Worm (Caenorhabditis elegans) whole organism, L1 larva: Measurements from ENCODE around the gene K07F5.7.
A peak's percentile ranks its signal among the peaks of the same experiment; 100 is the strongest.

Experiments used
- C16A3.4 ChIP-seq: fragments of 150-350 bp; optimal IDR thresholded peaks from 2 replicates; lab custom pipeline; 2014; ENCODE audit warnings: missing biosample characterization, missing genetic modification characterization
- F16B12.6 ChIP-seq: fragments of 150-350 bp; optimal IDR thresholded peaks from 2 replicates; lab custom pipeline; 2014; ENCODE audit warnings: missing biosample characterization, missing genetic modification characterization
- aha-1 ChIP-seq: fragments of 150-350 bp; optimal IDR thresholded peaks from 2 replicates; lab custom pipeline; 2014; ENCODE audit warnings: missing biosample characterization, missing genetic modification characterization
- aly-2 ChIP-seq: fragments of 150-350 bp; optimal IDR thresholded peaks from 2 replicates; lab custom pipeline; 2014; ENCODE audit warnings: missing biosample characterization, missing genetic modification characterization
- ceh-82 ChIP-seq, 3 experiments: fragments of 150-350 bp in 1 of 3; sonication (generic microtip) in 2 of 3; optimal IDR thresholded peaks; 2 replicates each; lab custom pipeline; 2014 to 2017; ENCODE audit warnings: missing biosample characterization in 3 of 3, missing genetic modification characterization in 3 of 3
- ces-1 ChIP-seq: fragments of 150-350 bp; optimal IDR thresholded peaks from 2 replicates; lab custom pipeline; 2014; ENCODE audit warnings: missing biosample characterization, missing genetic modification reagents, missing genetic modification characterization
- dpl-1 ChIP-seq, 3 experiments: fragments of 150-350 bp in 2 of 3; sonication (generic microtip) in 1 of 3; optimal IDR thresholded peaks; 2 replicates each; lab custom pipeline; 2014 to 2017; ENCODE audit warnings: missing biosample characterization in 3 of 3, missing genetic modification characterization in 3 of 3, missing genetic modification reagents in 3 of 3
- dsc-1 ChIP-seq: sonication (generic microtip); optimal IDR thresholded peaks from 2 replicates; lab custom pipeline; 2016; ENCODE audit warnings: mild to moderate bottlenecking, missing genetic modification characterization, missing compliant biosample characterization
- efl-3 ChIP-seq: fragments of 200-800 bp; sonication (Bioruptor generic); optimal IDR thresholded peaks from 2 replicates; lab custom pipeline; 2018; ENCODE audit warnings: mild to moderate bottlenecking, missing genetic modification characterization, missing compliant biosample characterization
- egl-13 ChIP-seq: sonication (generic microtip); optimal IDR thresholded peaks from 2 replicates; lab custom pipeline; 2016; ENCODE audit warnings: missing genotype, missing genetic modification reagents, missing genetic modification characterization, missing compliant biosample characterization
- elt-2 ChIP-seq: sonication (generic microtip); optimal IDR thresholded peaks from 2 replicates; lab custom pipeline; 2016; ENCODE audit warnings: missing genetic modification characterization, mild to moderate bottlenecking, inconsistent platforms, missing compliant biosample characterization, missing genetic modification reagents
- elt-3 ChIP-seq, 6 experiments: fragments of 150-350 bp in 1 of 6; sonication (generic microtip); optimal IDR thresholded peaks; 2 replicates each; lab custom pipeline; 2017 to 2018; ENCODE audit warnings: missing biosample characterization in 6 of 6, missing genetic modification characterization in 6 of 6, inconsistent platforms in 1 of 6
- ets-5 ChIP-seq: fragments of 200-800 bp; sonication (Bioruptor generic); IDR thresholded peaks from 2 replicates; pipeline ENCODE4 v1.3.6; 2022; ENCODE audit warnings: missing genetic modification characterization, missing compliant biosample characterization
- fkh-4 ChIP-seq: sonication (generic microtip); optimal IDR thresholded peaks from 2 replicates; lab custom pipeline; 2016; ENCODE audit warnings: missing compliant biosample characterization, missing genetic modification characterization, borderline replicate concordance
- fkh-8 ChIP-seq: sonication (generic microtip); optimal IDR thresholded peaks from 2 replicates; lab custom pipeline; 2016; ENCODE audit warnings: mild to moderate bottlenecking, missing genetic modification characterization, missing compliant biosample characterization
- fos-1 ChIP-seq: fragments of 150-350 bp; optimal IDR thresholded peaks from 2 replicates; lab custom pipeline; 2014; ENCODE audit warnings: missing biosample characterization, missing genetic modification characterization
- grh-1 ChIP-seq: fragments of 200-800 bp; sonication (Bioruptor generic); IDR thresholded peaks from 2 replicates; pipeline ENCODE4 v1.3.6; 2022; ENCODE audit warnings: missing genetic modification reagents, missing genetic modification characterization, missing compliant biosample characterization
- hlh-4 ChIP-seq: sonication (generic microtip); optimal IDR thresholded peaks from 2 replicates; lab custom pipeline; 2016; ENCODE audit warnings: mild to moderate bottlenecking, missing genetic modification characterization, missing compliant biosample characterization
- irx-1 ChIP-seq: sonication (generic microtip); optimal IDR thresholded peaks from 2 replicates; lab custom pipeline; 2016; ENCODE audit warnings: missing genetic modification characterization, missing compliant biosample characterization
- lin-13 ChIP-seq: fragments of 150-350 bp; optimal IDR thresholded peaks from 2 replicates; lab custom pipeline; 2014; ENCODE audit warnings: missing biosample characterization, missing genetic modification reagents, missing genetic modification characterization
- lin-15B ChIP-seq: fragments of 150-350 bp; sonication (generic microtip); optimal IDR thresholded peaks from 3 replicates; lab custom pipeline; 2014; ENCODE audit warnings: missing biosample characterization, missing genetic modification characterization
- lir-3 ChIP-seq: sonication (generic microtip); optimal IDR thresholded peaks from 2 replicates; lab custom pipeline; 2016; ENCODE audit warnings: mild to moderate bottlenecking, missing genetic modification characterization, moderate library complexity, missing compliant biosample characterization; ENCODE audit not compliant: poor library complexity
- mab-9 ChIP-seq: fragments of 200-800 bp; sonication (Bioruptor generic); IDR thresholded peaks from 2 replicates; pipeline ENCODE4 v1.3.6; 2022; ENCODE audit warnings: missing genetic modification reagents, missing genetic modification characterization, missing compliant biosample characterization
- mep-1 ChIP-seq: fragments of 150-350 bp; optimal IDR thresholded peaks from 2 replicates; lab custom pipeline; 2014; ENCODE audit warnings: missing biosample characterization, missing genetic modification characterization
- nhr-11 ChIP-seq: fragments of 150-350 bp; optimal IDR thresholded peaks from 2 replicates; lab custom pipeline; 2014; ENCODE audit warnings: missing biosample characterization, missing genetic modification characterization
- nhr-12 ChIP-seq: sonication (generic microtip); optimal IDR thresholded peaks from 2 replicates; lab custom pipeline; 2017; ENCODE audit warnings: missing biosample characterization, missing genetic modification characterization
- nhr-19 ChIP-seq: fragments of 200-800 bp; sonication (Bioruptor generic); conservative IDR thresholded peaks from 2 replicates; pipeline ENCODE4 v1.3.6; 2022; ENCODE audit warnings: missing genetic modification characterization, missing compliant biosample characterization
- nhr-47 ChIP-seq: sonication (generic microtip); optimal IDR thresholded peaks from 2 replicates; lab custom pipeline; 2016; ENCODE audit warnings: mild to moderate bottlenecking, missing genetic modification characterization, moderate library complexity, missing compliant biosample characterization
- nhr-71 ChIP-seq: sonication (generic microtip); optimal IDR thresholded peaks from 2 replicates; lab custom pipeline; 2016; ENCODE audit warnings: mild to moderate bottlenecking, missing genetic modification characterization, moderate library complexity, missing compliant biosample characterization
- nhr-76 ChIP-seq: sonication (generic microtip); optimal IDR thresholded peaks from 2 replicates; lab custom pipeline; 2017; ENCODE audit warnings: missing biosample characterization, missing genetic modification characterization
- nhr-77 ChIP-seq: fragments of 150-350 bp; optimal IDR thresholded peaks from 2 replicates; lab custom pipeline; 2014; ENCODE audit warnings: missing biosample characterization, missing genetic modification characterization
- nhr-85 ChIP-seq: sonication (generic microtip); peaks from one replicate; lab custom pipeline; 2016; ENCODE audit warnings: missing genetic modification characterization, inconsistent platforms, missing compliant biosample characterization
- nhr-90 ChIP-seq: sonication (generic microtip); optimal IDR thresholded peaks from 2 replicates; lab custom pipeline; 2016; ENCODE audit warnings: mild to moderate bottlenecking, missing genetic modification characterization, missing compliant biosample characterization; ENCODE audit not compliant: poor library complexity
- pqm-1 ChIP-seq: sonication (generic microtip); optimal IDR thresholded peaks from 3 replicates; lab custom pipeline; 2017; ENCODE audit warnings: missing biosample characterization, missing genetic modification characterization
- rnt-1 ChIP-seq: sonication (generic microtip); optimal IDR thresholded peaks from 2 replicates; lab custom pipeline; 2016; ENCODE audit warnings: mild to moderate bottlenecking, missing genetic modification characterization, moderate library complexity, missing compliant biosample characterization
- skn-1 ChIP-seq: fragments of 150-350 bp; optimal IDR thresholded peaks from 2 replicates; lab custom pipeline; 2014; ENCODE audit warnings: missing biosample characterization, missing genetic modification characterization
- snu-23 ChIP-seq: sonication (generic microtip); optimal IDR thresholded peaks from 2 replicates; lab custom pipeline; 2016; ENCODE audit warnings: missing genetic modification characterization, missing compliant biosample characterization
- sox-4 ChIP-seq: sonication (generic microtip); optimal IDR thresholded peaks from 2 replicates; lab custom pipeline; 2016; ENCODE audit warnings: missing genetic modification characterization, missing compliant biosample characterization
- swsn-7 ChIP-seq: sonication (generic microtip); optimal IDR thresholded peaks from 2 replicates; lab custom pipeline; 2016; ENCODE audit warnings: missing genetic modification characterization, missing compliant biosample characterization
- tbx-2 ChIP-seq: sonication (generic microtip); optimal IDR thresholded peaks from 2 replicates; lab custom pipeline; 2016; ENCODE audit warnings: missing genetic modification characterization, missing compliant biosample characterization
- tlp-1 ChIP-seq: fragments of 150-350 bp; optimal IDR thresholded peaks from 2 replicates; lab custom pipeline; 2014; ENCODE audit warnings: missing biosample characterization, missing genetic modification characterization
- unc-30 ChIP-seq: sonication (generic microtip); optimal IDR thresholded peaks from 2 replicates; lab custom pipeline; 2017; ENCODE audit warnings: missing biosample characterization, missing genetic modification characterization
- unc-62 ChIP-seq: fragments of 150-350 bp; optimal IDR thresholded peaks from 2 replicates; lab custom pipeline; 2014; ENCODE audit warnings: missing biosample characterization, missing genetic modification reagents, missing genetic modification characterization
- unc-86 ChIP-seq: sonication (generic microtip); optimal IDR thresholded peaks from 2 replicates; lab custom pipeline; 2016; ENCODE audit warnings: missing genetic modification characterization, missing compliant biosample characterization
- vab-15 ChIP-seq: sonication (generic microtip); optimal IDR thresholded peaks from 2 replicates; lab custom pipeline; 2017; ENCODE audit warnings: missing genotype, mild to moderate bottlenecking, missing genetic modification characterization, missing compliant biosample characterization
- xbp-1 ChIP-seq: sonication (generic microtip); optimal IDR thresholded peaks from 2 replicates; lab custom pipeline; 2016; ENCODE audit warnings: missing genetic modification characterization, missing compliant biosample characterization
- zag-1 ChIP-seq: fragments of 150-350 bp; optimal IDR thresholded peaks from 2 replicates; lab custom pipeline; 2014; ENCODE audit warnings: missing biosample characterization, missing genetic modification characterization
- ztf-4 ChIP-seq: fragments of 150-350 bp; optimal IDR thresholded peaks from 2 replicates; lab custom pipeline; 2014; ENCODE audit warnings: missing biosample characterization, missing genetic modification characterization

K07F5.7 gene

DNA sequence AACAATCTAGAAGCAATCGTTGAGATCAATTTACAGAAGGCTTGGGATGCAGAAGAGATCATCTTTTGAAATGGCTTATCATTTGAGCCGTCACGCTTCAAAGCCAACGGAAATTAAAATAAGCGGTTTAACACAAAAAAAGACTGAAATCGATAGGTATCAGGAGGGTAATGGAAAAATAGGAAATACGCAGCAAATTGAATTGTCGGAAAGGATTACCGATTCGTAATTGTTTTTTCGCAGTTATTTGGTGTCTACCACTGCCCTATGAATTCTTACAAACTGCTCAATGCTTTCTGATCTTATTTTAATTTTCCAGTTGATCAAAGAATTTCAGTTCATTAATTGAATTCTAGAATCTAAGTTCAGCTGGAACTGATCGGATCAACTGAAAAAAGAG lies 36.5 kb downstream of the K07F5.7 start:
- TF ChIP-seq lin-13 (no peak), F16B12.6 (tag; lab: Kevin White, UChicago) (no peak), lin-15B (tag; lab: Kevin White, UChicago) (no peak), unc-30 (tag; lab: Kevin White, UChicago) (peak; percentile 16), rnt-1 (tag; lab: Kevin White, UChicago) (no peak), pqm-1 (tag; lab: Kevin White, UChicago) (no peak), nhr-71 (tag; lab: Kevin White, UChicago) (peak; percentile 53), C16A3.4 (tag; lab: Kevin White, UChicago) (no peak), tlp-1 (no peak), elt-2 (no peak), efl-3 (GFP tag; lab: Kevin White, UChicago) (no peak), hlh-4 (tag; lab: Kevin White, UChicago) (no peak), nhr-85 (tag; lab: Kevin White, UChicago) (no peak), nhr-77 (no peak), dsc-1 (tag; lab: Kevin White, UChicago) (peak; percentile 68), tbx-2 (tag; lab: Kevin White, UChicago) (no peak), zag-1 (no peak), aha-1 (tag; lab: Kevin White, UChicago) (no peak), mab-9 (GFP tag; lab: Robert Waterston, UW) (no peak), nhr-76 (tag; lab: Kevin White, UChicago) (no peak), ceh-82 (tag; optimal IDR thresholded peaks at IDR 0.05; lab: Kevin White, UChicago) (no peak), ces-1 (GFP tag; lab: Kevin White, UChicago) (no peak), nhr-12 (no peak), egl-13 (tag; lab: Kevin White, UChicago) (no peak), dpl-1 (GFP tag; optimal IDR thresholded peaks at IDR 0.05; lab: Kevin White, UChicago) (no peak), ztf-4 (tag; lab: Kevin White, UChicago) (no peak), fkh-8 (tag; lab: Kevin White, UChicago) (peak; percentile 63), nhr-47 (tag; lab: Kevin White, UChicago) (peak; percentile 26)

DNA sequence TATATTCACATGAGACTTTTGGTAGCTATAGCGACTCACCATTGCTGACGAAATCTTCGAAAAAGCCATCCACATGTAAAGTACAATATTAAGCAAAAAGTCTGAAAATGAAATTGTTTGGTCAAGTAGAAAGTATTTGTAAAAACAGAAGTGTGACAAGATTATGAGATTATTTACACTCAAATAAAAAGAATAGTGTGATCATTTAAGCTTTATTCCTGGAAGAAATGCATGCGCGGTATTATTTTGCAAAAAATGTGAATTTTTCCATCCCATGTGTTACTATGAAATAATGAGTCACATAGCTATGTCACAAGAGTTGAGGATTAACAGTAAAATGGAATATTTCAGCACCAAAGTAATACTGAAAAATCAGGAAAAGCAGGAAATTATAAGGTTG lies 37.3 kb downstream of the K07F5.7 start, which contains the start of gene dct-15:
TSS of gene dct-15 (minus strand) at position 101 of the 400 bp plus-strand sequence.
- TF ChIP-seq nhr-11 (tag; lab: Kevin White, UChicago) (no peak), fkh-8 (tag; lab: Kevin White, UChicago) (peak; percentile 68), nhr-47 (tag; lab: Kevin White, UChicago) (peak; percentile 26), snu-23 (GFP tag; lab: Kevin White, UChicago) (no peak), ets-5 (GFP tag; lab: Robert Waterston, UW) (no peak), tbx-2 (tag; lab: Kevin White, UChicago) (no peak), vab-15 (tag; lab: Kevin White, UChicago) (no peak), rnt-1 (tag; lab: Kevin White, UChicago) (no peak), skn-1 (tag; lab: Kevin White, UChicago) (no peak), dsc-1 (tag; lab: Kevin White, UChicago) (peak; percentile 71), sox-4 (tag; lab: Kevin White, UChicago) (peak; percentile 31), dpl-1 (GFP tag; optimal IDR thresholded peaks at IDR 0.05; lab: Kevin White, UChicago) (no peak), nhr-71 (tag; lab: Kevin White, UChicago) (peak; percentile 31), nhr-19 (no peak), unc-86 (tag; lab: Kevin White, UChicago) (no peak)

DNA sequence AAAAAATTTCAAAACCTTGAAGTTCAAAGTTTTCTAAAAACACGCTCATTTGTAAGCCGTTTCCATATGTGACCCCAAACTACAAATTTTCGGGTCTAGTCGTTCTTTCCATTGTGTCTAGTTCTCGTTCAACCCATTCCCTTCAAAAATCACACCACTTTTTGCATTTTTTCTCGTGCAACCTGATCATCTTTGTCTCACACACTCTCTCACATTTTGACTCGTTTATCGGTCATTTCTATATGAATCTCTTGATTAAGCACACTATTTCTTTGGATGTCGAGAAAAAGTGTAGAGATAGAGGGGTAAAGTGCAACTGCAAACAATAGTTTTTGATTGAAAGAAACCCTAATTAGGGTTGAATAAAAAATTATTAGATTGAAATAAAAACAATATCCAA lies 44.4 kb downstream of the K07F5.7 start:
- TF ChIP-seq mep-1 (tag; lab: Kevin White, UChicago) (peak; percentile 87), unc-86 (tag; lab: Kevin White, UChicago) (no peak), unc-62 (GFP tag; lab: Kevin White, UChicago) (no peak), xbp-1 (tag; lab: Kevin White, UChicago) (peak; percentile 41), snu-23 (GFP tag; lab: Kevin White, UChicago) (peak; percentile 82), fos-1 (peak; percentile 64), dsc-1 (tag; lab: Kevin White, UChicago) (peak; percentile 29), dpl-1 (GFP tag; optimal IDR thresholded peaks at IDR 0.05; lab: Kevin White, UChicago) (peak in 2 of 3 experiments; percentile 36 to 46), lir-3 (peak; percentile 34), fkh-4 (tag; lab: Kevin White, UChicago) (no peak), nhr-90 (tag; lab: Kevin White, UChicago) (peak; percentile 61), elt-3 (tag; optimal IDR thresholded peaks at IDR 0.05; lab: Kevin White, UChicago) (peak in 3 of 6 experiments; percentile 5 to 56 (median 33)), grh-1 (GFP tag; lab: Robert Waterston, UW) (peak; percentile 33; the same call in 1 of the 2 replicates), mab-9 (GFP tag; lab: Robert Waterston, UW) (no peak), lin-13 (peak; percentile 15), irx-1 (tag; lab: Kevin White, UChicago) (peak; percentile 17), ces-1 (GFP tag; lab: Kevin White, UChicago) (no peak), nhr-77 (peak; percentile 38), tlp-1 (no peak), unc-30 (tag; lab: Kevin White, UChicago) (no peak), swsn-7 (peak; percentile 32), aly-2 (tag; lab: Kevin White, UChicago) (peak; percentile 62)
